Fruit fly (Drosophila melanogaster) whole organism, embryonic: ENCODE results near the gene Rassf.
A peak's percentile ranks its signal among the peaks of the same experiment; 100 is the strongest.

ENCODE experiments used
- BtbVII ChIP-seq: fragments of 200-800 bp; sonication (Bioruptor generic); optimal IDR thresholded peaks from 3 replicates; lab custom pipeline; 2017; ENCODE audit warnings: missing biosample characterization, mild to moderate bottlenecking, missing genetic modification characterization
- CG10209 ChIP-seq: fragments of 200-800 bp; sonication (Bioruptor generic); optimal IDR thresholded peaks from 3 replicates; lab custom pipeline; 2017; ENCODE audit warnings: missing biosample characterization, mild to moderate bottlenecking, missing genetic modification characterization, missing genetic modification reagents
- CG1024 ChIP-seq: fragments of 200-800 bp; sonication (Bioruptor generic); IDR thresholded peaks from 2 replicates; pipeline ENCODE4 v1.3.6; 2022; ENCODE audit warnings: missing biosample characterization, missing genetic modification characterization
- CG10462 ChIP-seq: fragments of 200-800 bp; sonication (Bioruptor generic); optimal IDR thresholded peaks from 2 replicates; lab custom pipeline; 2016; ENCODE audit warnings: missing biosample characterization, missing genetic modification characterization
- CG10654 ChIP-seq: fragments of 200-800 bp; sonication (Bioruptor generic); optimal IDR thresholded peaks from 2 replicates; lab custom pipeline; 2016; ENCODE audit warnings: missing biosample characterization, missing genetic modification characterization
- CG10959 ChIP-seq: fragments of 200-800 bp; sonication (Bioruptor generic); IDR thresholded peaks from 2 replicates; pipeline ENCODE4 v1.3.6; 2022; ENCODE audit warnings: missing biosample characterization, missing genetic modification characterization
- CG13287 ChIP-seq: fragments of 200-800 bp; sonication (Bioruptor generic); IDR thresholded peaks from 2 replicates; pipeline ENCODE4 v1.3.6; 2022; ENCODE audit warnings: missing biosample characterization, missing genetic modification characterization; ENCODE audit not compliant: partially characterized antibody
- CG15514 ChIP-seq: fragments of 200-800 bp; sonication (Bioruptor generic); optimal IDR thresholded peaks from 3 replicates; lab custom pipeline; 2017; ENCODE audit warnings: missing biosample characterization, missing genetic modification characterization, mild to moderate bottlenecking, moderate library complexity, missing genetic modification reagents
- CG1602 ChIP-seq: fragments of 200-800 bp; sonication (Bioruptor generic); optimal IDR thresholded peaks from 3 replicates; lab custom pipeline; 2016; ENCODE audit warnings: missing biosample characterization, missing genetic modification characterization
- CG1647 ChIP-seq: fragments of 200-800 bp; sonication (Bioruptor generic); optimal IDR thresholded peaks from 3 replicates; lab custom pipeline; 2016; ENCODE audit warnings: missing biosample characterization, missing genetic modification characterization
- CG32532 ChIP-seq: fragments of 200-800 bp; sonication (Bioruptor generic); IDR thresholded peaks from 2 replicates; pipeline ENCODE4 v1.3.6; 2022; ENCODE audit warnings: missing biosample characterization, missing genetic modification characterization
- CG3847 ChIP-seq: fragments of 200-800 bp; sonication (Bioruptor generic); IDR thresholded peaks from 2 replicates; pipeline ENCODE4 v1.3.6; 2022; ENCODE audit warnings: missing biosample characterization, missing genetic modification characterization
- CG5953 ChIP-seq: fragments of 200-800 bp; sonication (Bioruptor generic); IDR thresholded peaks from 2 replicates; pipeline ENCODE4 v1.3.6; 2022; ENCODE audit warnings: missing biosample characterization, missing genetic modification characterization
- CG7839 ChIP-seq: fragments of 200-800 bp; sonication (Bioruptor generic); optimal IDR thresholded peaks from 3 replicates; lab custom pipeline; 2018; ENCODE audit warnings: missing biosample characterization, mild to moderate bottlenecking, missing genetic modification characterization, moderate library complexity
- CG8281 ChIP-seq: fragments of 200-800 bp; sonication (Bioruptor generic); optimal IDR thresholded peaks from 2 replicates; lab custom pipeline; 2018; ENCODE audit warnings: missing biosample characterization, mild to moderate bottlenecking, missing genetic modification characterization, moderate library complexity
- CG8944 ChIP-seq: fragments of 200-800 bp; sonication (Bioruptor generic); optimal IDR thresholded peaks from 3 replicates; lab custom pipeline; 2016; ENCODE audit warnings: missing biosample characterization, missing genetic modification characterization
- CG9876 ChIP-seq: fragments of 200-800 bp; sonication (Bioruptor generic); optimal IDR thresholded peaks from 2 replicates; lab custom pipeline; 2016; ENCODE audit warnings: missing biosample characterization, missing genetic modification characterization
- Camta ChIP-seq: fragments of 200-800 bp; sonication (Bioruptor generic); optimal IDR thresholded peaks from 2 replicates; lab custom pipeline; 2016; ENCODE audit warnings: missing biosample characterization, missing genetic modification characterization
- CoRest ChIP-seq: fragments of 200-800 bp; sonication (Bioruptor generic); optimal IDR thresholded peaks from 3 replicates; lab custom pipeline; 2018; ENCODE audit warnings: missing biosample characterization, mild to moderate bottlenecking, missing genetic modification characterization, moderate library complexity
- E2f2 ChIP-seq: fragments of 200-800 bp; sonication (Bioruptor generic); IDR thresholded peaks from 2 replicates; pipeline ENCODE4 v1.3.6; 2022; ENCODE audit warnings: missing biosample characterization, missing genetic modification characterization
- Ets65A ChIP-seq: fragments of 200-800 bp; sonication (Bioruptor generic); peaks from one replicate; lab custom pipeline; 2016; ENCODE audit warnings: missing biosample characterization, missing genetic modification characterization
- Ets97D ChIP-seq: fragments of 200-800 bp; sonication (Bioruptor generic); optimal IDR thresholded peaks from 3 replicates; lab custom pipeline; 2016; ENCODE audit warnings: missing biosample characterization, missing genetic modification characterization
- Fer3 ChIP-seq: fragments of 200-800 bp; sonication (Bioruptor generic); optimal IDR thresholded peaks from 2 replicates; lab custom pipeline; 2018; ENCODE audit warnings: missing biosample characterization, mild to moderate bottlenecking, missing genetic modification characterization, moderate library complexity
- HmgZ ChIP-seq: fragments of 200-800 bp; sonication (Bioruptor generic); optimal IDR thresholded peaks from 2 replicates; lab custom pipeline; 2018; ENCODE audit warnings: missing biosample characterization, mild to moderate bottlenecking, missing genetic modification characterization
- Stat92E ChIP-seq, 3 experiments: fragments of >200 bp in 2 of 3; fragments of 200-800 bp in 1 of 3; sonication (Bioruptor generic) in 1 of 3; optimal IDR thresholded peaks; 2 replicates each; lab custom pipeline; 2017 to 2019; ENCODE audit warnings: missing biosample characterization in 3 of 3, missing genetic modification characterization in 3 of 3, mild to moderate bottlenecking in 1 of 3, moderate library complexity in 1 of 3
- Xbp1 ChIP-seq: fragments of 200-800 bp; sonication (Bioruptor generic); optimal IDR thresholded peaks from 3 replicates; lab custom pipeline; 2016; ENCODE audit warnings: missing biosample characterization, mild to moderate bottlenecking, missing genetic modification characterization
- Xrp1 ChIP-seq: fragments of 200-800 bp; sonication (Bioruptor generic); IDR thresholded peaks from 2 replicates; pipeline ENCODE4 v1.3.6; 2022; ENCODE audit warnings: missing biosample characterization, missing genetic modification characterization
- aop ChIP-seq: fragments of 200-800 bp; sonication (Bioruptor generic); IDR thresholded peaks from 2 replicates; pipeline ENCODE4 v1.3.6; 2022; ENCODE audit warnings: missing biosample characterization, missing genetic modification characterization
- bbx ChIP-seq: fragments of 200-800 bp; sonication (Bioruptor generic); IDR thresholded peaks from 2 replicates; pipeline ENCODE4 v1.3.6; 2022; ENCODE audit warnings: missing biosample characterization, missing genetic modification characterization; ENCODE audit not compliant: partially characterized antibody
- bowl ChIP-seq: fragments of 200-800 bp; sonication (Bioruptor generic); IDR thresholded peaks from 2 replicates; pipeline ENCODE4 v1.3.6; 2022; ENCODE audit warnings: missing biosample characterization, missing genetic modification characterization
- chn ChIP-seq: fragments of 200-800 bp; sonication (Bioruptor generic); optimal IDR thresholded peaks from 2 replicates; lab custom pipeline; 2016; ENCODE audit warnings: missing biosample characterization, missing genetic modification characterization
- da ChIP-seq: fragments of 200-800 bp; sonication (Bioruptor generic); optimal IDR thresholded peaks from 2 replicates; lab custom pipeline; 2016; ENCODE audit warnings: missing biosample characterization, missing genetic modification characterization
- dan ChIP-seq: fragments of 200-800 bp; sonication (Bioruptor generic); IDR thresholded peaks from 2 replicates; pipeline ENCODE4 v1.3.6; 2022; ENCODE audit warnings: missing biosample characterization, missing genetic modification characterization
- fu2 ChIP-seq: fragments of 200-800 bp; sonication (Bioruptor generic); optimal IDR thresholded peaks from 2 replicates; lab custom pipeline; 2016; ENCODE audit warnings: missing biosample characterization, missing genetic modification characterization
- gsb-n ChIP-seq: fragments of 200-800 bp; sonication (Bioruptor generic); optimal IDR thresholded peaks from 3 replicates; lab custom pipeline; 2018; ENCODE audit warnings: missing biosample characterization, mild to moderate bottlenecking, missing genetic modification characterization
- gt ChIP-seq: fragments of 200-800 bp; sonication (Bioruptor generic); IDR thresholded peaks from 2 replicates; pipeline ENCODE4 v1.3.6; 2022; ENCODE audit warnings: missing biosample characterization, missing genetic modification characterization
- hb ChIP-seq: fragments of 200-800 bp; sonication (Bioruptor generic); IDR thresholded peaks from 3 replicates; pipeline ENCODE4 v1.3.6; 2022; ENCODE audit warnings: missing biosample characterization, missing genetic modification characterization; ENCODE audit not compliant: partially characterized antibody
- inv ChIP-seq: fragments of 200-800 bp; sonication (Bioruptor generic); IDR thresholded peaks from 2 replicates; pipeline ENCODE4 v1.3.6; 2022; ENCODE audit warnings: missing biosample characterization, missing genetic modification characterization; ENCODE audit not compliant: partially characterized antibody
- lab ChIP-seq: fragments of 200-800 bp; sonication (Bioruptor generic); optimal IDR thresholded peaks from 3 replicates; lab custom pipeline; 2017; ENCODE audit warnings: missing biosample characterization, missing genetic modification characterization, mild to moderate bottlenecking, moderate library complexity, missing genetic modification reagents
- lbe ChIP-seq: fragments of 200-800 bp; sonication (Bioruptor generic); optimal IDR thresholded peaks from 2 replicates; lab custom pipeline; 2016; ENCODE audit warnings: missing biosample characterization, mild to moderate bottlenecking, missing genetic modification characterization
- otp ChIP-seq: fragments of 200-800 bp; sonication (Bioruptor generic); IDR thresholded peaks from 3 replicates; pipeline ENCODE4, ENCODE4 v1.3.6; 2022; ENCODE audit warnings: missing biosample characterization, missing genetic modification characterization
- prd ChIP-seq, 3 experiments: fragments of >200 bp in 2 of 3; fragments of 200-800 bp in 1 of 3; sonication (Bioruptor generic) in 1 of 3; optimal IDR thresholded peaks in 2 of 3; IDR thresholded peaks in 1 of 3; 2 replicates in 2 of 3; 3 replicates in 1 of 3; pipeline versions ENCODE4 v1.3.6 to Lab custom; 2017 to 2022; ENCODE audit warnings: missing biosample characterization in 1 of 3, missing genetic modification characterization in 1 of 3
- scrt ChIP-seq: fragments of 200-800 bp; sonication (Bioruptor generic); optimal IDR thresholded peaks from 2 replicates; lab custom pipeline; 2018; ENCODE audit warnings: missing biosample characterization, mild to moderate bottlenecking, missing genetic modification characterization, moderate library complexity
- sens ChIP-seq: fragments of 200-800 bp; sonication (Bioruptor generic); peaks from one replicate; lab custom pipeline; 2016; ENCODE audit warnings: missing biosample characterization, missing genetic modification characterization
- shn ChIP-seq: fragments of 200-800 bp; sonication (Bioruptor generic); optimal IDR thresholded peaks from 3 replicates; lab custom pipeline; 2016; ENCODE audit warnings: missing biosample characterization, missing genetic modification characterization
- sob ChIP-seq: fragments of 200-800 bp; sonication (Bioruptor generic); IDR thresholded peaks from 2 replicates; pipeline ENCODE4 v1.3.6; 2022; ENCODE audit warnings: missing biosample characterization, missing genetic modification characterization
- tap ChIP-seq: fragments of 200-800 bp; optimal IDR thresholded peaks from 3 replicates; lab custom pipeline; 2019; ENCODE audit warnings: missing biosample characterization, mild to moderate bottlenecking, missing genetic modification characterization, moderate library complexity
- ttk ChIP-seq: fragments of 200-800 bp; sonication (Bioruptor generic); IDR thresholded peaks from 2 replicates; pipeline ENCODE4 v2.1.2; 2022; ENCODE audit warnings: missing biosample characterization, missing genetic modification characterization
- zf30C ChIP-seq: fragments of 200-800 bp; sonication (Bioruptor generic); optimal IDR thresholded peaks from 3 replicates; lab custom pipeline; 2018; ENCODE audit warnings: missing biosample characterization, mild to moderate bottlenecking, missing genetic modification characterization

Rassf gene

DNA sequence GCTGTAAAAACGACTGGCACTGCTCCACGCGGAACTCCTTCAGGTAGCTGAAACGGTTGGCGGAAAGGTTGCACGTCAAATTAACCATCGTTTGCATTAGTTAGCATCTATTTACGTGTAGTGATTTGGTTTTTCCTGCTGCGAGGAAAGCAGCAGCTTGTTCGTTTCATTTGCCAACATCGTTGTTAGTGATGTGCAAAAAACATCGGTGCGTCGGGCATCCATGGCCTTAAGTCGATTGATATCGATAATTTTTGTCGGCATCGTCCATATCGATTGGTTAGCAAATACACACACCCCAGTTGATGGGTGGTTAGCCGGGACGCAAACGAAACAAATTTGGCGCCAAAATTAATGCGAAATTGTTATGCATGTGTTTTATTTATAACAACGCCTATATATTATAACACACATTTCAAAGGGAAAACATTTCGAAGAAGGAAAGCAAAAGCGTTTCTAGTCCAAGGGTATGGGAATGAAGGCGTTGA lies 40.0 kb upstream of the Rassf start, which contains the start of gene unk (continued):
- TF ChIP-seq Camta (GFP tag; lab: Kevin White, UChicago) (peak; percentile 17), Xbp1 (peak; percentile 22), CG1024 (GFP tag; lab: Robert Waterston, UW) (no peak), CG15514 (GFP tag; lab: Kevin White, UChicago) (peak; percentile 39), sens (GFP tag; lab: Kevin White, UChicago) (peak; percentile 80), da (GFP tag; lab: Kevin White, UChicago) (no peak), CG8944 (GFP tag; lab: Kevin White, UChicago) (no peak), inv (GFP tag; lab: Robert Waterston, UW) (peak; percentile 98), ttk (no peak), chn (GFP tag; lab: Kevin White, UChicago) (peak; percentile 30), BtbVII (no peak), CG1602 (no peak), Ets65A (GFP tag; lab: Kevin White, UChicago) (peak; percentile 38), CG13287 (GFP tag; lab: Robert Waterston, UW) (peak; percentile 99), CG9876 (no peak), Ets97D (GFP tag; lab: Kevin White, UChicago) (peak; percentile 64), aop (GFP tag; lab: Robert Waterston, UW) (no peak), hb (GFP tag; lab: Robert Waterston, UW) (peak; percentile 96), CG3847 (GFP tag; lab: Robert Waterston, UW) (peak; percentile 50), HmgZ (tag; lab: Kevin White, UChicago) (peak; percentile 74), fu2 (GFP tag; lab: Kevin White, UChicago) (peak; percentile 9), E2f2 (peak; percentile 95), otp (no peak), CG10209 (GFP tag; lab: Kevin White, UChicago) (no peak), Stat92E (GFP tag; optimal IDR thresholded peaks at IDR 0.05; lab: Kevin White, UChicago) (peak in 1 of 3 experiments; percentile 39), CG32532 (GFP tag; lab: Robert Waterston, UW) (peak; percentile 50; the same call in 1 of the 2 replicates)

DNA sequence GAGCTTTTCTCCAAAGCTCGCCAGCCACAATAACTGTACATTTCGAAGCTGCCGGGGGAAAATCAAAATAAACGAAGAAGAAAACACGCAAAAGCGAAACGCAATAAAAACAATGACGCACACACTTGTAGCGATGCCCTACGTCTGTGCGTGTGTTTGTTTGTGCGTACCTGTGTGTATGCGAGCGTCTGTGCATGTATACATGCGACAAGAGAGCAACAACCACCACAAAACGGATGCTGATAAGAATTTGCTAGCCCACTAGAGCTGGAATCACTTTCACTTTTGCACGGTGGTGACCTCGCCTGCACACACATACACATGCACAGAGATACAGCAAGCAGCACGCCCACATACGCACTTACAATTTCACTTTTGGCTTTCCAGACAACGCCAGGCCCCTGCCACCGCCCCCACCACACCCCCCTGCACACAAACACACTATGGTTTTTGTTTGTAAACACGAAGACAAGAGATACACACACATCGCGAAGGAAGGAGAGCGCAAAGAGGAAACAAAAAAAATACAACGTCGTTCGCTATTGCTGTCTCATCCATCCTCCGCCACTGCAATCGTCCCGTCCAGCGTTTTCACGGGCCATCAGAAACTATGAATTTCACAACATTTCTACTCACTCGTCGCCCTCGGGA lies 39.3 kb upstream of the Rassf start:
- TF ChIP-seq CG10462 (peak; percentile 4), CoRest (no peak), dan (GFP tag; lab: Robert Waterston, UW) (no peak), lab (GFP tag; lab: Kevin White, UChicago) (peak; percentile 23), gsb-n (peak; percentile 0), scrt (GFP tag; lab: Kevin White, UChicago) (peak; percentile 91), gt (GFP tag; lab: Robert Waterston, UW) (no peak), CG1647 (GFP tag; lab: Kevin White, UChicago) (no peak), bowl (GFP tag; lab: Robert Waterston, UW) (no peak), Fer3 (tag; lab: Kevin White, UChicago) (no peak), lbe (GFP tag; lab: Kevin White, UChicago) (peak; percentile 2), shn (GFP tag; lab: Kevin White, UChicago) (no peak), prd (optimal IDR thresholded peaks at IDR 0.05; lab: Kevin White, UChicago) (no peak), prd (GFP tag; IDR thresholded peaks at IDR 0.05; lab: Robert Waterston, UW) (no peak), sob (GFP tag; lab: Robert Waterston, UW) (0 out of 2 replicates have a peak, but pooled peaks have one; percentile 44), CG5953 (GFP tag; lab: Robert Waterston, UW) (0 out of 2 replicates have a peak, but pooled peaks have one; percentile 19), Xrp1 (GFP tag; lab: Robert Waterston, UW) (peak; percentile 41; the same call in 1 of the 2 replicates), CG10654 (GFP tag; lab: Kevin White, UChicago) (no peak), CG10959 (peak; percentile 17; the same call in 1 of the 2 replicates), CG8281 (tag; lab: Kevin White, UChicago) (no peak), zf30C (GFP tag; lab: Kevin White, UChicago) (no peak), tap (tag; lab: Kevin White, UChicago) (peak; percentile 2), bbx (peak; percentile 54), CG7839 (tag; lab: Kevin White, UChicago) (peak; percentile 14), sens (GFP tag; lab: Kevin White, UChicago) (peak; percentile 54)
